Fruit fly (Drosophila melanogaster) whole organism, wandering third instar larva: ENCODE data around the gene CG14958.

ENCODE experiments used
- Abd-B ChIP-seq: fragments of >200 bp; optimal IDR thresholded peaks from 2 replicates; lab custom pipeline; 2017; ENCODE audit warnings: missing biosample characterization, missing genetic modification characterization
- Vsx2 ChIP-seq: fragments of 200-300, 225-300 bp; sonication (Bioruptor generic); optimal IDR thresholded peaks from 2 replicates; lab custom pipeline; 2018; ENCODE audit warnings: missing biosample characterization, missing genetic modification characterization; ENCODE audit not compliant: partially characterized antibody
- brk ChIP-seq: fragments of 200-800 bp; sonication (Bioruptor generic); optimal IDR thresholded peaks from 2 replicates; lab custom pipeline; 2016; ENCODE audit warnings: missing biosample characterization, mild to moderate bottlenecking, missing genetic modification characterization
- dmrt93B ChIP-seq: fragments of 200-800 bp; sonication (Bioruptor generic); optimal IDR thresholded peaks from 2 replicates; lab custom pipeline; 2018; ENCODE audit warnings: missing biosample characterization, mild to moderate bottlenecking, missing genetic modification characterization
- fru ChIP-seq: fragments of 200-800 bp; sonication (Bioruptor generic); optimal IDR thresholded peaks from 3 replicates; lab custom pipeline; 2016; ENCODE audit warnings: missing biosample characterization, mild to moderate bottlenecking, missing genetic modification characterization
- h ChIP-seq: fragments of 200-800 bp; sonication (Bioruptor generic); optimal IDR thresholded peaks from 3 replicates; lab custom pipeline; 2016; ENCODE audit warnings: missing biosample characterization, mild to moderate bottlenecking, missing genetic modification characterization
- pan ChIP-seq: fragments of >200 bp; optimal IDR thresholded peaks from 2 replicates; lab custom pipeline; 2017
- sv ChIP-seq: fragments of 200-800 bp; sonication (Bioruptor generic); optimal IDR thresholded peaks from 3 replicates; lab custom pipeline; 2016; ENCODE audit warnings: missing biosample characterization, missing genetic modification characterization

DNA sequence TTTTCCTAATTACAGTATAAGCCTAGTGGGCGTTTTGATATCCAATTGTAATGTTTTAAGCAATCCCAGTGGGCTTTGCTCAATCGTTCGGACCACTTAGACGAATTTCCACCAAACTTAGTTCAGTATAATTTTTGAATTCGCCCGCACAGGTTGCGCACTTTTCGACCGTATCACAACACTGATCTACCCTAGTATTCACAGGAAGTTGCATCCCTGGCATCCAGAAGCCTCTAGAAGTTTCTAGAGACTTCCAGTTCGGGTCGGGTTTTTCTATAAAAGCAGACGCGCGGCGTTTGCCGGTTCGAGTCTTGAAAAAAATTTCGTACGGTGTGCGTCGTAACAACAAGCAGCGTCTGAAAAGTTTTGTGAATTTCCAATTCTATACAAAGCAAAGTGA is 3.1 kb downstream of the CG14958 start, which contains the start of gene Hsp83:
- peak; percentile 96 for TF ChIP-seq h (GFP tag; lab: Kevin White, UChicago)
- peak; percentile 85 for TF ChIP-seq sv (GFP tag; lab: Kevin White, UChicago)
- peak; percentile 95 for TF ChIP-seq fru (GFP tag; lab: Kevin White, UChicago)
- no peak for TF ChIP-seq Vsx2 (GFP tag; lab: Kevin White, UChicago)
- no peak for TF ChIP-seq pan (lab: Kevin White, UChicago)
- no peak for TF ChIP-seq Abd-B (GFP tag; lab: Kevin White, UChicago)
- TF ChIP-seq dmrt93B, result peak; percentile 90
- peak; percentile 90 for TF ChIP-seq brk (GFP tag; lab: Kevin White, UChicago)
